Fruit fly (Drosophila melanogaster) whole organism, pupa: ENCODE results near the gene Bre1.

Source experiments
- CG13204 ChIP-seq: fragments of 200-800 bp; sonication (Bioruptor generic); optimal IDR thresholded peaks from 2 replicates; lab custom pipeline; 2018; ENCODE audit warnings: missing biosample characterization, mild to moderate bottlenecking, missing genetic modification characterization, moderate library complexity
- CG14655 ChIP-seq: fragments of 200-800 bp; sonication (Bioruptor generic); optimal IDR thresholded peaks from 3 replicates; lab custom pipeline; 2017; ENCODE audit warnings: mild to moderate bottlenecking, missing biosample characterization, missing genetic modification reagents, missing genetic modification characterization
- CG17806 ChIP-seq: fragments of 200-800 bp; sonication (Bioruptor generic); optimal IDR thresholded peaks from 2 replicates; lab custom pipeline; 2018; ENCODE audit warnings: missing biosample characterization, mild to moderate bottlenecking, missing genetic modification characterization, moderate library complexity
- CG32121 ChIP-seq: fragments of 200-800 bp; sonication (Bioruptor generic); IDR thresholded peaks from 2 replicates; pipeline ENCODE4 v1.3.6; 2022; ENCODE audit warnings: missing biosample characterization, missing genetic modification characterization
- CG4496 ChIP-seq: fragments of 200-800 bp; sonication (Bioruptor generic); IDR thresholded peaks from 3 replicates; pipeline ENCODE4 v1.3.6; 2022; ENCODE audit warnings: missing biosample characterization, missing genetic modification characterization
- CG9948 ChIP-seq: fragments of 200-800 bp; sonication (Bioruptor generic); optimal IDR thresholded peaks from 2 replicates; lab custom pipeline; 2018; ENCODE audit warnings: missing biosample characterization, mild to moderate bottlenecking, missing genetic modification characterization, moderate library complexity
- Ets98B ChIP-seq: fragments of 200-800 bp; sonication (Bioruptor generic); IDR thresholded peaks from 2 replicates; pipeline ENCODE4 v1.3.6; 2022; ENCODE audit warnings: missing biosample characterization, missing genetic modification characterization
- Pif1A ChIP-seq: fragments of 200-800 bp; sonication (Bioruptor generic); optimal IDR thresholded peaks from 3 replicates; lab custom pipeline; 2016; ENCODE audit warnings: missing biosample characterization, missing genetic modification characterization
- Pif1B ChIP-seq: fragments of 200-800 bp; sonication (Bioruptor generic); optimal IDR thresholded peaks from 3 replicates; lab custom pipeline; 2016; ENCODE audit warnings: missing biosample characterization, missing genetic modification characterization
- Snoo ChIP-seq: fragments of 200-800 bp; sonication (Bioruptor generic); optimal IDR thresholded peaks from 3 replicates; lab custom pipeline; 2017; ENCODE audit warnings: missing biosample characterization, mild to moderate bottlenecking, missing genetic modification characterization, inconsistent platforms

- TF ChIP-seq CG14655: no peak
- TF ChIP-seq Pif1B (GFP tag; lab: Kevin White, UChicago): no peak
- no peak for TF ChIP-seq CG9948 (tag; lab: Kevin White, UChicago)
- no peak for TF ChIP-seq Ets98B (GFP tag; lab: Robert Waterston, UW)
- no peak for TF ChIP-seq Pif1A
- TF ChIP-seq Snoo (tag; lab: Kevin White, UChicago): no peak
- no peak for TF ChIP-seq CG13204 (GFP tag; lab: Kevin White, UChicago)
- no peak for TF ChIP-seq CG17806
- no peak for TF ChIP-seq CG4496 (GFP tag; lab: Robert Waterston, UW)
- no peak for TF ChIP-seq CG32121 (GFP tag; lab: Robert Waterston, UW)
Observed at dm6 chr3L:5753605-5754365, 40.2 kb downstream of the Bre1 start.
